Worm (Caenorhabditis elegans) whole organism, early embryonic: ENCODE measurements around the gene T04B2.8.

Source experiments
- B0310.2 ChIP-seq: sonication (generic microtip); optimal IDR thresholded peaks from 2 replicates; lab custom pipeline; 2016; ENCODE audit warnings: mild to moderate bottlenecking, missing genetic modification characterization, missing compliant biosample characterization
- ama-1 ChIP-seq: fragments of 150-350 bp; optimal IDR thresholded peaks from 2 replicates; lab custom pipeline; 2014
- ceh-13 ChIP-seq: fragments of 200-800 bp; sonication (Bioruptor generic); optimal IDR thresholded peaks from 2 replicates; lab custom pipeline; 2018; ENCODE audit warnings: mild to moderate bottlenecking, missing genetic modification characterization, missing compliant biosample characterization
- ceh-36 ChIP-seq: sonication (generic microtip); optimal IDR thresholded peaks from 2 replicates; lab custom pipeline; 2016; ENCODE audit warnings: missing genetic modification characterization, inconsistent platforms, missing compliant biosample characterization
- flt-1 ChIP-seq: fragments of 200-800 bp; sonication (Bioruptor generic); IDR thresholded peaks from 2 replicates; pipeline ENCODE4 v1.3.6; 2022; ENCODE audit warnings: missing genetic modification characterization, missing compliant biosample characterization
- hmg-4 ChIP-seq: fragments of 200-800 bp; sonication (Bioruptor generic); optimal IDR thresholded peaks from 2 replicates; lab custom pipeline; 2018; ENCODE audit warnings: mild to moderate bottlenecking, missing genetic modification characterization, missing compliant biosample characterization
- hnd-1 ChIP-seq: sonication (generic microtip); optimal IDR thresholded peaks from 2 replicates; lab custom pipeline; 2016; ENCODE audit warnings: missing genetic modification characterization, missing compliant biosample characterization
- pes-1 ChIP-seq: fragments of 200-800 bp; sonication (Bioruptor generic); IDR thresholded peaks from 2 replicates; pipeline ENCODE4 v1.3.6; 2022; ENCODE audit warnings: missing genetic modification reagents, missing genetic modification characterization, missing compliant biosample characterization

- TF ChIP-seq ceh-13: no peak
- TF ChIP-seq ama-1 (lab: Kevin White, UChicago): no peak
- no peak for TF ChIP-seq hmg-4 (GFP tag; lab: Kevin White, UChicago)
- TF ChIP-seq B0310.2 (tag; lab: Kevin White, UChicago): no peak
- no peak for TF ChIP-seq pes-1 (GFP tag; lab: Robert Waterston, UW)
- TF ChIP-seq ceh-36 (tag; lab: Kevin White, UChicago): no peak
- no peak for TF ChIP-seq flt-1 (GFP tag; lab: Robert Waterston, UW)
- no peak for TF ChIP-seq hnd-1
Observed at ce11 chrIV:10095171-10095570, 44.2 kb upstream of the T04B2.8 start, which contains the start of the genes C04G2.5 and msp-36.
